Fruit fly (Drosophila melanogaster) whole organism, adult: ENCODE data around the gene mRpL21.

Experiments
- CG11617 ChIP-seq: fragments of 200-800 bp; sonication (Bioruptor generic); optimal IDR thresholded peaks from 2 replicates; lab custom pipeline; 2017; ENCODE audit warnings: mild to moderate bottlenecking, missing biosample characterization, missing genetic modification reagents, missing genetic modification characterization
- CG12768 ChIP-seq: fragments of 200-800 bp; sonication (Bioruptor generic); optimal IDR thresholded peaks from 2 replicates; lab custom pipeline; 2017; ENCODE audit warnings: missing biosample characterization, missing genetic modification characterization, mild to moderate bottlenecking, moderate library complexity, missing genetic modification reagents
- CG7101 ChIP-seq: fragments of 200-800 bp; sonication (Bioruptor generic); optimal IDR thresholded peaks from 2 replicates; lab custom pipeline; 2018; ENCODE audit warnings: missing biosample characterization, mild to moderate bottlenecking, missing genetic modification characterization, moderate library complexity
- Crg-1 ChIP-seq: fragments of 200-800 bp; sonication (Bioruptor generic); optimal IDR thresholded peaks from 2 replicates; lab custom pipeline; 2016; ENCODE audit warnings: missing biosample characterization, missing genetic modification characterization
- Mnt ChIP-seq: fragments of 200-800 bp; sonication (Bioruptor generic); optimal IDR thresholded peaks from 2 replicates; lab custom pipeline; 2016; ENCODE audit warnings: missing biosample characterization, mild to moderate bottlenecking, missing genetic modification characterization
- bab1 ChIP-seq: fragments of 200-800 bp; sonication (Bioruptor generic); optimal IDR thresholded peaks from 3 replicates; lab custom pipeline; 2019; ENCODE audit warnings: missing biosample characterization, mild to moderate bottlenecking, missing genetic modification characterization, moderate library complexity
- cic ChIP-seq: fragments of 200-800 bp; sonication (Bioruptor generic); optimal IDR thresholded peaks from 2 replicates; lab custom pipeline; 2017; ENCODE audit warnings: missing biosample characterization, mild to moderate bottlenecking, missing genetic modification characterization, moderate library complexity
- cnc ChIP-seq, 2 experiments: fragments of >200 bp; optimal IDR thresholded peaks; 2 replicates each; lab custom pipeline; 2017
- kay ChIP-seq: fragments of 200-800 bp; sonication (Bioruptor generic); peaks from one replicate; lab custom pipeline; 2016; ENCODE audit warnings: missing biosample characterization, missing genetic modification characterization, borderline replicate concordance
- pad ChIP-seq: fragments of 200-800 bp; sonication (Bioruptor generic); optimal IDR thresholded peaks from 3 replicates; lab custom pipeline; 2017; ENCODE audit warnings: missing biosample characterization, missing genetic modification characterization, mild to moderate bottlenecking, moderate library complexity, missing genetic modification reagents
- tj ChIP-seq: fragments of 200-800 bp; sonication (Bioruptor generic); optimal IDR thresholded peaks from 3 replicates; lab custom pipeline; 2017; ENCODE audit warnings: missing biosample characterization, mild to moderate bottlenecking, missing genetic modification characterization, moderate library complexity

- TF ChIP-seq bab1 (peak; percentile 77), CG7101 (peak; percentile 74), tj (GFP tag; lab: Kevin White, UChicago) (peak; percentile 46), kay (GFP tag; lab: Kevin White, UChicago) (peak; percentile 71), Crg-1 (GFP tag; lab: Kevin White, UChicago) (peak; percentile 8), cnc (optimal IDR thresholded peaks at IDR 0.05; lab: Kevin White, UChicago) (no peak), CG11617 (GFP tag; lab: Kevin White, UChicago) (peak; percentile 77), CG12768 (GFP tag; lab: Kevin White, UChicago) (peak; percentile 73), cic (GFP tag; lab: Kevin White, UChicago) (peak; percentile 21), Mnt (GFP tag; lab: Kevin White, UChicago) (peak; percentile 36), pad (GFP tag; lab: Kevin White, UChicago) (peak; percentile 43)
Observed at dm6 chr3L:19264141-19264487, 9.3 kb upstream of the mRpL21 start, which contains the start of gene Max.
